Fruit fly (Drosophila melanogaster) whole organism, embryonic: Measurements from ENCODE around the gene CG18258.

Experiments used
- ATbp ChIP-seq: fragments of 200-800 bp; sonication (Bioruptor generic); optimal IDR thresholded peaks from 2 replicates; lab custom pipeline; 2017; ENCODE audit warnings: missing biosample characterization, mild to moderate bottlenecking, missing genetic modification characterization, missing genetic modification reagents
- Asciz ChIP-seq: fragments of 200-800 bp; sonication (Bioruptor generic); optimal IDR thresholded peaks from 2 replicates; lab custom pipeline; 2017; ENCODE audit warnings: missing biosample characterization, mild to moderate bottlenecking, missing genetic modification characterization, missing genetic modification reagents
- Bdp1 ChIP-seq: fragments of 200-800 bp; sonication (Bioruptor generic); optimal IDR thresholded peaks from 3 replicates; lab custom pipeline; 2016; ENCODE audit warnings: missing biosample characterization, missing genetic modification characterization
- Blimp-1 ChIP-seq: fragments of 200-800 bp; sonication (Bioruptor generic); optimal IDR thresholded peaks from 3 replicates; lab custom pipeline; 2018; ENCODE audit warnings: missing biosample characterization, missing genetic modification characterization, mild to moderate bottlenecking, moderate library complexity, missing genetic modification reagents
- Bteb2 ChIP-seq: fragments of 200-800 bp; sonication (Bioruptor generic); optimal IDR thresholded peaks from 2 replicates; lab custom pipeline; 2016; ENCODE audit warnings: missing biosample characterization, missing genetic modification characterization
- CG10654 ChIP-seq: fragments of 200-800 bp; sonication (Bioruptor generic); optimal IDR thresholded peaks from 2 replicates; lab custom pipeline; 2016; ENCODE audit warnings: missing biosample characterization, missing genetic modification characterization
- CG11695 ChIP-seq: fragments of 200-800 bp; sonication (Bioruptor generic); IDR thresholded peaks from 3 replicates; pipeline ENCODE4 v1.3.6; 2022; ENCODE audit warnings: missing biosample characterization, missing genetic modification characterization
- CG12236 ChIP-seq: fragments of 200-800 bp; sonication (Bioruptor generic); optimal IDR thresholded peaks from 2 replicates; lab custom pipeline; 2016; ENCODE audit warnings: missing biosample characterization, missing genetic modification characterization
- CG12744 ChIP-seq: fragments of 200-800 bp; sonication (Bioruptor generic); optimal IDR thresholded peaks from 2 replicates; lab custom pipeline; 2016; ENCODE audit warnings: missing biosample characterization, missing genetic modification characterization
- CG14710 ChIP-seq: fragments of 200-800 bp; sonication (Bioruptor generic); optimal IDR thresholded peaks from 3 replicates; lab custom pipeline; 2019; ENCODE audit warnings: missing biosample characterization, mild to moderate bottlenecking, missing genetic modification characterization, moderate library complexity
- CG17361 ChIP-seq: fragments of 200-800 bp; sonication (Bioruptor generic); IDR thresholded peaks from 3 replicates; pipeline ENCODE4 v1.3.6; 2022; ENCODE audit warnings: missing biosample characterization, missing genetic modification characterization
- CG17829 ChIP-seq: fragments of 200-800 bp; optimal IDR thresholded peaks from 2 replicates; lab custom pipeline; 2019; ENCODE audit warnings: missing biosample characterization, mild to moderate bottlenecking, missing genetic modification characterization, moderate library complexity
- CG1832 ChIP-seq: fragments of 200-800 bp; sonication (Bioruptor generic); optimal IDR thresholded peaks from 2 replicates; lab custom pipeline; 2017; ENCODE audit warnings: missing biosample characterization, mild to moderate bottlenecking, missing genetic modification characterization, inconsistent platforms
- CG18599 ChIP-seq: fragments of 200-800 bp; sonication (Bioruptor generic); optimal IDR thresholded peaks from 3 replicates; lab custom pipeline; 2017; ENCODE audit warnings: missing biosample characterization, missing genetic modification characterization, mild to moderate bottlenecking, moderate library complexity, missing genetic modification reagents
- CG18764 ChIP-seq: fragments of 200-800 bp; sonication (Bioruptor generic); optimal IDR thresholded peaks from 3 replicates; lab custom pipeline; 2016; ENCODE audit warnings: missing biosample characterization, missing genetic modification characterization
- CG42726 ChIP-seq: fragments of 200-800 bp; sonication (Bioruptor generic); IDR thresholded peaks from 2 replicates; pipeline ENCODE4 v1.3.6; 2022; ENCODE audit warnings: missing biosample characterization, missing genetic modification characterization; ENCODE audit not compliant: partially characterized antibody
- CG4360 ChIP-seq: fragments of 200-800 bp; sonication (Bioruptor generic); IDR thresholded peaks from 2 replicates; pipeline ENCODE4 v1.3.6; 2022; ENCODE audit warnings: missing biosample characterization, missing genetic modification characterization
- CG8281 ChIP-seq: fragments of 200-800 bp; sonication (Bioruptor generic); optimal IDR thresholded peaks from 2 replicates; lab custom pipeline; 2018; ENCODE audit warnings: missing biosample characterization, mild to moderate bottlenecking, missing genetic modification characterization, moderate library complexity
- CG8388 ChIP-seq: fragments of 200-800 bp; sonication (Bioruptor generic); optimal IDR thresholded peaks from 2 replicates; lab custom pipeline; 2019; ENCODE audit warnings: missing biosample characterization, mild to moderate bottlenecking, missing genetic modification characterization, moderate library complexity
- CG8924 ChIP-seq: fragments of 200-800 bp; optimal IDR thresholded peaks from 3 replicates; lab custom pipeline; 2019; ENCODE audit warnings: missing biosample characterization, mild to moderate bottlenecking, missing genetic modification characterization, moderate library complexity
- Ets65A ChIP-seq: fragments of 200-800 bp; sonication (Bioruptor generic); peaks from one replicate; lab custom pipeline; 2016; ENCODE audit warnings: missing biosample characterization, missing genetic modification characterization
- Fer1 ChIP-seq: fragments of 200-800 bp; sonication (Bioruptor generic); optimal IDR thresholded peaks from 2 replicates; lab custom pipeline; 2017; ENCODE audit warnings: missing biosample characterization, mild to moderate bottlenecking, missing genetic modification characterization
- Hr78 ChIP-seq, 2 experiments: fragments of 200-800 bp in 1 of 2; fragments of >200 bp in 1 of 2; sonication (Bioruptor generic) in 1 of 2; optimal IDR thresholded peaks; 2 replicates each; lab custom pipeline; 2017 to 2019; ENCODE audit warnings: missing biosample characterization in 2 of 2, missing genetic modification characterization in 2 of 2, mild to moderate bottlenecking in 1 of 2, moderate library complexity in 1 of 2
- Med ChIP-seq: fragments of 200-800 bp; sonication (Bioruptor generic); peaks from one replicate; lab custom pipeline; 2016; ENCODE audit warnings: missing biosample characterization, missing genetic modification characterization, mild to moderate bottlenecking, inconsistent platforms, moderate library complexity
- Oli ChIP-seq: fragments of 200-800 bp; sonication (Bioruptor generic); optimal IDR thresholded peaks from 2 replicates; lab custom pipeline; 2018; ENCODE audit warnings: missing biosample characterization, mild to moderate bottlenecking, missing genetic modification characterization, moderate library complexity
- Pdp1 ChIP-seq, 2 experiments: fragments of 200-800 bp; sonication (Bioruptor generic); optimal IDR thresholded peaks; 3 replicates each; lab custom pipeline; 2016; ENCODE audit warnings: missing biosample characterization in 2 of 2, missing genetic modification characterization in 2 of 2, mild to moderate bottlenecking in 1 of 2, moderate library complexity in 1 of 2
- Sin3A ChIP-seq: fragments of >200 bp; optimal IDR thresholded peaks from 2 replicates; lab custom pipeline; 2018
- Vsx1 ChIP-seq: fragments of 200-800 bp; sonication (Bioruptor generic); optimal IDR thresholded peaks from 2 replicates; lab custom pipeline; 2017; ENCODE audit warnings: missing biosample characterization, mild to moderate bottlenecking, missing genetic modification characterization, missing genetic modification reagents
- bsh ChIP-seq, 2 experiments: fragments of 200-800 bp; sonication (Bioruptor generic); optimal IDR thresholded peaks; 2 replicates each; lab custom pipeline; 2017 to 2018; ENCODE audit warnings: mild to moderate bottlenecking in 2 of 2, missing biosample characterization in 2 of 2, missing genetic modification characterization in 2 of 2, moderate library complexity in 1 of 2
- dmrt11E ChIP-seq: fragments of 200-800 bp; sonication (Bioruptor generic); optimal IDR thresholded peaks from 3 replicates; lab custom pipeline; 2018; ENCODE audit warnings: missing biosample characterization, mild to moderate bottlenecking, missing genetic modification characterization, moderate library complexity
- fd3F ChIP-seq: fragments of 200-800 bp; sonication (Bioruptor generic); optimal IDR thresholded peaks from 2 replicates; lab custom pipeline; 2018; ENCODE audit warnings: missing biosample characterization, mild to moderate bottlenecking, missing genetic modification characterization, moderate library complexity
- grau ChIP-seq: fragments of 200-800 bp; optimal IDR thresholded peaks from 3 replicates; lab custom pipeline; 2019; ENCODE audit warnings: missing biosample characterization, mild to moderate bottlenecking, missing genetic modification characterization, moderate library complexity
- gsb-n ChIP-seq: fragments of 200-800 bp; sonication (Bioruptor generic); optimal IDR thresholded peaks from 3 replicates; lab custom pipeline; 2018; ENCODE audit warnings: missing biosample characterization, mild to moderate bottlenecking, missing genetic modification characterization
- kni ChIP-seq: fragments of 200-800 bp; sonication (Bioruptor generic); optimal IDR thresholded peaks from 3 replicates; lab custom pipeline; 2017; ENCODE audit warnings: mild to moderate bottlenecking, missing biosample characterization, missing genetic modification reagents, missing genetic modification characterization
- lilli ChIP-seq: fragments of 200-800 bp; sonication (Bioruptor generic); optimal IDR thresholded peaks from 3 replicates; lab custom pipeline; 2016; ENCODE audit warnings: missing biosample characterization, missing genetic modification characterization
- mld ChIP-seq: fragments of 200-800 bp; sonication (Bioruptor generic); IDR thresholded peaks from 3 replicates; pipeline ENCODE4 v1.3.6; 2022; ENCODE audit warnings: missing biosample characterization, missing genetic modification characterization; ENCODE audit not compliant: partially characterized antibody
- oc ChIP-seq: fragments of 200-800 bp; sonication (Bioruptor generic); optimal IDR thresholded peaks from 2 replicates; lab custom pipeline; 2018; ENCODE audit warnings: missing biosample characterization, mild to moderate bottlenecking, missing genetic modification characterization, moderate library complexity
- odd ChIP-seq: fragments of 200-800 bp; sonication (Bioruptor generic); optimal IDR thresholded peaks from 2 replicates; lab custom pipeline; 2017; ENCODE audit warnings: missing biosample characterization, mild to moderate bottlenecking, missing genetic modification characterization
- onecut ChIP-seq: fragments of 200-800 bp; sonication (Bioruptor generic); IDR thresholded peaks from 2 replicates; pipeline ENCODE4 v1.3.6; 2022; ENCODE audit warnings: missing biosample characterization, missing genetic modification characterization
- pan ChIP-seq, 4 experiments: fragments of >200 bp in 3 of 4; fragments of 200-800 bp in 1 of 4; sonication (Bioruptor generic) in 1 of 4; optimal IDR thresholded peaks in 3 of 4; IDR thresholded peaks in 1 of 4; 2 replicates each; pipeline versions ENCODE4 v1.3.6 to Lab custom; 2017 to 2022; ENCODE audit warnings: missing biosample characterization in 2 of 4, missing genetic modification characterization in 2 of 4, mixed read lengths in 1 of 4
- pros ChIP-seq: fragments of 200-800 bp; sonication (Bioruptor generic); optimal IDR thresholded peaks from 3 replicates; lab custom pipeline; 2019; ENCODE audit warnings: missing biosample characterization, mild to moderate bottlenecking, missing genetic modification characterization, moderate library complexity
- pum ChIP-seq: fragments of 200-800 bp; sonication (Bioruptor generic); optimal IDR thresholded peaks from 2 replicates; lab custom pipeline; 2016; ENCODE audit warnings: missing biosample characterization, missing genetic modification characterization
- row ChIP-seq: fragments of 200-800 bp; sonication (Bioruptor generic); IDR thresholded peaks from 3 replicates; pipeline ENCODE4 v1.3.6; 2022; ENCODE audit warnings: missing biosample characterization, missing genetic modification characterization
- run ChIP-seq: fragments of 200-800 bp; sonication (Bioruptor generic); optimal IDR thresholded peaks from 3 replicates; lab custom pipeline; 2018; ENCODE audit warnings: missing biosample characterization, mild to moderate bottlenecking, missing genetic modification characterization
- sens ChIP-seq: fragments of 200-800 bp; sonication (Bioruptor generic); peaks from one replicate; lab custom pipeline; 2016; ENCODE audit warnings: missing biosample characterization, missing genetic modification characterization
- sens-2 ChIP-seq: fragments of 200-800 bp; sonication (Bioruptor generic); IDR thresholded peaks from 2 replicates; pipeline ENCODE4 v1.3.6; 2022; ENCODE audit warnings: missing biosample characterization, missing genetic modification characterization
- vnd ChIP-seq: fragments of 200-800 bp; sonication (Bioruptor generic); IDR thresholded peaks from 3 replicates; pipeline ENCODE4 v1.3.6; 2022; ENCODE audit warnings: missing biosample characterization, missing genetic modification characterization; ENCODE audit not compliant: partially characterized antibody
- yki ChIP-seq: fragments of >200 bp; optimal IDR thresholded peaks from 3 replicates; lab custom pipeline; 2018
- zen2 ChIP-seq: fragments of 200-800 bp; sonication (Bioruptor generic); IDR thresholded peaks from 3 replicates; pipeline ENCODE4 v1.3.6; 2022; ENCODE audit warnings: missing biosample characterization, missing genetic modification characterization; ENCODE audit not compliant: partially characterized antibody

CG18258 gene

DNA sequence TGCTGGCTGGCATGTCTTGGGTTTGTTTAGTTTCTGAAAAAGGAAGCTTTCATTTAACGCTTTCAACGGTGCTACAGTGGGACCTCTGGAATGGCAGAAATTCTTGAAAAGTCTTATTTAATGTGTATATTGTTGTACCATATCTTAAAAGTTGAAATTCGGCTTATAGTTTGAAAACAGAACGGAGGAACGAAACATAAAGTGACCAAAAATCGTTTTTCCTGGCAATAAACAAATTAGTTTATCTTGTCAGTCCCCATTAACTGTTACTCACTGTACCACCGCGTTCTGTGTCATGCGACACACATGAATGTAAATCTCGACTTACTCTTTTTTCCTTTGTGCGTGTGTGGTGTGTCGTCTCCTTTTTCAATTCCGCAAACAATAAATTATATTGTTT lies 40.0 kb upstream of the CG18258 start:
- TF ChIP-seq CG10654 (GFP tag; lab: Kevin White, UChicago) (no peak), CG4360 (GFP tag; lab: Robert Waterston, UW) (no peak), row (GFP tag; lab: Robert Waterston, UW) (peak; percentile 25; the same call in 1 of the 3 replicates), Ets65A (peak; percentile 87), grau (tag; lab: Kevin White, UChicago) (peak; percentile 64), CG42726 (no peak), sens-2 (GFP tag; lab: Robert Waterston, UW) (no peak), sens (GFP tag; lab: Kevin White, UChicago) (peak; percentile 29), Sin3A (no peak), Med (GFP tag; lab: Kevin White, UChicago) (peak; percentile 70), Bdp1 (GFP tag; lab: Kevin White, UChicago) (no peak), gsb-n (no peak)

DNA sequence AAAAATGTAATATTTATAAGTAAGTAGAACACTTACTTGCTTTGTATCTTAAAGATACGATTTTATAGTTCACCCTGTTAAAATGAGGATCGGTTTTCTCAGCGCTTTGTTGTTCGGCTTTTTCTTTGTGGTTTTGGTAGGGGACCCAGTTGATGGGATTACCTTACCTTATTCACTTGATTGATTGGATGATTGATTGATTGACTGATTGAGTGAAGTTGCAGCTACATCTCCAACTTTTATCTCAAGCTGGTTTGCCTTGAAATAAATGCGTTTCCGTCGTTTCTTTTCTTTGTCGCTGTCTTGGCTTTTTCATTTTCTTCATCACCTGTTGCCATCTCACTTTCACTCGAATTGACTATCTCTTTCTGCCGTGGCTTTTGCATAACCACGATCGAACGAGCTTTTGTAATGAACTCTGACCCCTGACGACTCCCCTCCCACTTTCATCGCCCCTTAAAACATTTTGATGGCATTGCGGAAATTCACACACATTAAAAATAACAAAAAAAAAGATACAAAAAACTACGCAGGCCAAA lies 39.3 kb upstream of the CG18258 start:
- TF ChIP-seq bsh (GFP tag; optimal IDR thresholded peaks at IDR 0.05; lab: Kevin White, UChicago) (no peak), ATbp (no peak), vnd (GFP tag; lab: Robert Waterston, UW) (no peak), CG18764 (GFP tag; lab: Kevin White, UChicago) (no peak), sens (GFP tag; lab: Kevin White, UChicago) (no peak), CG8924 (tag; lab: Kevin White, UChicago) (no peak), Vsx1 (GFP tag; lab: Kevin White, UChicago) (no peak), pan (optimal IDR thresholded peaks at IDR 0.05; lab: Kevin White, UChicago) (no peak), pan (GFP tag; optimal IDR thresholded peaks at IDR 0.05 in 1 of 2, IDR thresholded peaks at IDR 0.05 in 1 of 2) (no peak), mld (no peak), zen2 (GFP tag; lab: Robert Waterston, UW) (no peak), dmrt11E (no peak), Bteb2 (no peak), CG17829 (no peak), Fer1 (no peak), yki (lab: Kevin White, UChicago) (no peak), CG8281 (tag; lab: Kevin White, UChicago) (peak; percentile 93), Pdp1 (GFP tag; optimal IDR thresholded peaks at IDR 0.05; lab: Kevin White, UChicago) (peak in 1 of 2 experiments; percentile 48), CG12236 (GFP tag; lab: Kevin White, UChicago) (no peak), pum (GFP tag; lab: Kevin White, UChicago) (no peak), fd3F (GFP tag; lab: Kevin White, UChicago) (no peak), CG1832 (GFP tag; lab: Kevin White, UChicago) (no peak), onecut (no peak), Blimp-1 (GFP tag; lab: Kevin White, UChicago) (peak; percentile 78), pros (GFP tag; lab: Kevin White, UChicago) (peak; percentile 71), oc (tag; lab: Kevin White, UChicago) (peak; percentile 13), Hr78 (GFP tag; optimal IDR thresholded peaks at IDR 0.05; lab: Kevin White, UChicago) (peak in 1 of 2 experiments; percentile 96), Oli (tag; lab: Kevin White, UChicago) (no peak)

DNA sequence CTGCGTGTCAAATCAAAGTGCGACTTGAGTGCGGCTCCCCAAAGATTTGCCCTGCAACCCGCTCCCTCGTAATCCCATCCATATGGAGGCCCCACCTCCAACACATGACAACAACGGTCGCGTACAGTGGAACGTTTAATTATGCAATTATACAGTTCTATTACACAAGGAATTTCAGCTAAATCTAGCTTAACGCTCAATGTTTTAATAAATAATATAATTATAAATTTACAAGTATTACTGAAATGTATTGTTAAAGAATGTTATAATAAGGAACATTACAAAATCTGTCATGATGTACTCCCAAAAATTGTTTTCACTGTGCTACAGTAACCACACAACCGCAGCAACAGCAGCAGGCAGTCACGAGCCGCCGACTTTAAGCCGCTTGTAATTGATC lies 38.0 kb upstream of the CG18258 start:
- TF ChIP-seq CG12744 (GFP tag; lab: Kevin White, UChicago) (no peak), lilli (no peak), CG8388 (GFP tag; lab: Kevin White, UChicago) (peak; percentile 39), row (GFP tag; lab: Robert Waterston, UW) (peak; percentile 50; the same call in 2 of the 3 replicates), grau (tag; lab: Kevin White, UChicago) (peak; percentile 91), CG11695 (GFP tag; lab: Robert Waterston, UW) (no peak), run (tag; lab: Kevin White, UChicago) (no peak), CG14710 (peak; percentile 5), CG17361 (GFP tag; lab: Robert Waterston, UW) (0 out of 3 replicates have a peak, but pooled peaks have one; percentile 45), Asciz (GFP tag; lab: Kevin White, UChicago) (peak; percentile 20), CG18599 (GFP tag; lab: Kevin White, UChicago) (peak; percentile 7), kni (GFP tag; lab: Kevin White, UChicago) (peak; percentile 3), odd (no peak)
